Fruit fly (Drosophila melanogaster) whole organism, embryonic: ENCODE results near the gene Atu.

ENCODE experiments used
- BtbVII ChIP-seq: fragments of 200-800 bp; sonication (Bioruptor generic); optimal IDR thresholded peaks from 3 replicates; lab custom pipeline; 2017; ENCODE audit warnings: missing biosample characterization, mild to moderate bottlenecking, missing genetic modification characterization
- CG11398 ChIP-seq: fragments of 200-800 bp; sonication (Bioruptor generic); optimal IDR thresholded peaks from 2 replicates; lab custom pipeline; 2016; ENCODE audit warnings: missing biosample characterization, missing genetic modification characterization
- CG12104 ChIP-seq: fragments of 200-800 bp; sonication (Bioruptor generic); optimal IDR thresholded peaks from 3 replicates; lab custom pipeline; 2016; ENCODE audit warnings: missing biosample characterization, missing genetic modification characterization
- CG14860 ChIP-seq: fragments of 200-800 bp; sonication (Bioruptor generic); IDR thresholded peaks from 3 replicates; pipeline ENCODE4 v1.3.6; 2022; ENCODE audit warnings: missing biosample characterization, missing genetic modification characterization; ENCODE audit not compliant: partially characterized antibody
- CG15479 ChIP-seq: fragments of 200-800 bp; sonication (Bioruptor generic); optimal IDR thresholded peaks from 3 replicates; lab custom pipeline; 2019; ENCODE audit warnings: missing biosample characterization, mild to moderate bottlenecking, missing genetic modification characterization, moderate library complexity
- CG17359 ChIP-seq: fragments of 200-800 bp; sonication (Bioruptor generic); optimal IDR thresholded peaks from 3 replicates; lab custom pipeline; 2018; ENCODE audit warnings: missing biosample characterization, mild to moderate bottlenecking, missing genetic modification characterization, moderate library complexity
- CG2678 ChIP-seq: fragments of 200-800 bp; sonication (Bioruptor generic); optimal IDR thresholded peaks from 3 replicates; lab custom pipeline; 2019; ENCODE audit warnings: missing biosample characterization, mild to moderate bottlenecking, missing genetic modification characterization, moderate library complexity
- CG3065 ChIP-seq: fragments of 200-800 bp; sonication (Bioruptor generic); optimal IDR thresholded peaks from 2 replicates; lab custom pipeline; 2016; ENCODE audit warnings: missing biosample characterization, missing genetic modification characterization
- CG3995 ChIP-seq: fragments of 200-800 bp; sonication (Bioruptor generic); optimal IDR thresholded peaks from 3 replicates; lab custom pipeline; 2016; ENCODE audit warnings: missing biosample characterization, missing genetic modification characterization
- CG4328 ChIP-seq: fragments of 200-800 bp; sonication (Bioruptor generic); optimal IDR thresholded peaks from 3 replicates; lab custom pipeline; 2017; ENCODE audit warnings: missing biosample characterization, missing genetic modification reagents, missing genetic modification characterization
- CG6689 ChIP-seq: fragments of 200-800 bp; sonication (Bioruptor generic); IDR thresholded peaks from 2 replicates; pipeline ENCODE4 v1.3.6; 2022; ENCODE audit warnings: missing biosample characterization, missing genetic modification characterization
- CG7372 ChIP-seq: fragments of 200-800 bp; sonication (Bioruptor generic); IDR thresholded peaks from 2 replicates; pipeline ENCODE4 v1.3.6; 2022; ENCODE audit warnings: missing biosample characterization, missing genetic modification characterization
- CG7556 ChIP-seq: fragments of 200-800 bp; sonication (Bioruptor generic); optimal IDR thresholded peaks from 2 replicates; lab custom pipeline; 2017; ENCODE audit warnings: missing biosample characterization, mild to moderate bottlenecking, missing genetic modification characterization
- CG7928 ChIP-seq: fragments of 200-800 bp; sonication (Bioruptor generic); optimal IDR thresholded peaks from 2 replicates; lab custom pipeline; 2017; ENCODE audit warnings: missing biosample characterization, mild to moderate bottlenecking, missing genetic modification characterization
- CG8359 ChIP-seq: fragments of 200-800 bp; sonication (Bioruptor generic); optimal IDR thresholded peaks from 2 replicates; lab custom pipeline; 2017; ENCODE audit warnings: missing biosample characterization, mild to moderate bottlenecking, missing genetic modification characterization, borderline replicate concordance
- CHES-1-like ChIP-seq: fragments of 200-800 bp; sonication (Bioruptor generic); optimal IDR thresholded peaks from 2 replicates; lab custom pipeline; 2016; ENCODE audit warnings: missing biosample characterization, missing genetic modification characterization
- D19B ChIP-seq: fragments of 200-800 bp; sonication (Bioruptor generic); optimal IDR thresholded peaks from 2 replicates; lab custom pipeline; 2017; ENCODE audit warnings: missing biosample characterization, mild to moderate bottlenecking, missing genetic modification characterization
- GATAe ChIP-seq: fragments of 200-800 bp; sonication (Bioruptor generic); conservative IDR thresholded peaks from 2 replicates; pipeline ENCODE4 v1.3.6; 2022; ENCODE audit warnings: missing biosample characterization, missing genetic modification characterization
- Max ChIP-seq: fragments of 200-800 bp; sonication (Bioruptor generic); optimal IDR thresholded peaks from 2 replicates; lab custom pipeline; 2016; ENCODE audit warnings: missing biosample characterization, mild to moderate bottlenecking, missing genetic modification characterization
- Meics ChIP-seq: fragments of 200-800 bp; sonication (Bioruptor generic); optimal IDR thresholded peaks from 2 replicates; lab custom pipeline; 2017; ENCODE audit warnings: missing biosample characterization, mild to moderate bottlenecking, missing genetic modification characterization
- Nf-YC ChIP-seq: fragments of 200-800 bp; optimal IDR thresholded peaks from 3 replicates; lab custom pipeline; 2019; ENCODE audit warnings: missing biosample characterization, mild to moderate bottlenecking, missing genetic modification characterization, moderate library complexity
- abd-A ChIP-seq: fragments of 200-800 bp; sonication (Bioruptor generic); optimal IDR thresholded peaks from 3 replicates; lab custom pipeline; 2019; ENCODE audit warnings: missing biosample characterization, mild to moderate bottlenecking, missing genetic modification characterization, moderate library complexity
- az2 ChIP-seq: fragments of 200-800 bp; sonication (Bioruptor generic); optimal IDR thresholded peaks from 3 replicates; lab custom pipeline; 2016; ENCODE audit warnings: missing biosample characterization, missing genetic modification characterization
- bigmax ChIP-seq: fragments of 200-800 bp; sonication (Bioruptor generic); optimal IDR thresholded peaks from 2 replicates; lab custom pipeline; 2018; ENCODE audit warnings: missing biosample characterization, mild to moderate bottlenecking, missing genetic modification characterization
- chinmo ChIP-seq: fragments of 200-800 bp; sonication (Bioruptor generic); IDR thresholded peaks from 4 replicates; pipeline ENCODE4 v1.3.6; 2022; ENCODE audit warnings: missing biosample characterization, missing genetic modification characterization; ENCODE audit not compliant: partially characterized antibody
- cwo ChIP-seq: fragments of 200-800 bp; sonication (Bioruptor generic); optimal IDR thresholded peaks from 3 replicates; lab custom pipeline; 2017; ENCODE audit warnings: missing biosample characterization, missing genetic modification characterization, mild to moderate bottlenecking, moderate library complexity, missing genetic modification reagents
- danr ChIP-seq: fragments of 200-800 bp; sonication (Bioruptor generic); IDR thresholded peaks from 2 replicates; pipeline ENCODE4 v1.3.6; 2022; ENCODE audit warnings: missing biosample characterization, missing genetic modification characterization
- disco-r ChIP-seq: fragments of 200-800 bp; sonication (Bioruptor generic); optimal IDR thresholded peaks from 2 replicates; lab custom pipeline; 2016; ENCODE audit warnings: missing biosample characterization, missing genetic modification characterization
- fru ChIP-seq: fragments of >200 bp; optimal IDR thresholded peaks from 2 replicates; lab custom pipeline; 2017
- gcm ChIP-seq: fragments of 200-800 bp; sonication (Bioruptor generic); optimal IDR thresholded peaks from 2 replicates; lab custom pipeline; 2019; ENCODE audit warnings: missing biosample characterization, mild to moderate bottlenecking, missing genetic modification characterization, moderate library complexity
- gfzf ChIP-seq: fragments of 200-800 bp; sonication (Bioruptor generic); optimal IDR thresholded peaks from 2 replicates; lab custom pipeline; 2016; ENCODE audit warnings: missing biosample characterization, mild to moderate bottlenecking, missing genetic modification characterization, moderate library complexity
- gsb-n ChIP-seq: fragments of 200-800 bp; sonication (Bioruptor generic); optimal IDR thresholded peaks from 3 replicates; lab custom pipeline; 2018; ENCODE audit warnings: missing biosample characterization, mild to moderate bottlenecking, missing genetic modification characterization
- hkb ChIP-seq, 2 experiments: fragments of 200-800 bp in 1 of 2; fragments of >200 bp in 1 of 2; sonication (Bioruptor generic) in 1 of 2; IDR thresholded peaks in 1 of 2; optimal IDR thresholded peaks in 1 of 2; 2 replicates each; pipeline versions ENCODE4 v1.3.6 to Lab custom; 2017 to 2022; ENCODE audit warnings: missing biosample characterization in 1 of 2, missing genetic modification characterization in 1 of 2
- lbe ChIP-seq: fragments of 200-800 bp; sonication (Bioruptor generic); optimal IDR thresholded peaks from 2 replicates; lab custom pipeline; 2016; ENCODE audit warnings: missing biosample characterization, mild to moderate bottlenecking, missing genetic modification characterization
- nerfin-1 ChIP-seq: fragments of 200-800 bp; sonication (Bioruptor generic); optimal IDR thresholded peaks from 3 replicates; lab custom pipeline; 2019; ENCODE audit warnings: missing biosample characterization, mild to moderate bottlenecking, missing genetic modification characterization, moderate library complexity
- nom ChIP-seq: fragments of 200-800 bp; sonication (Bioruptor generic); optimal IDR thresholded peaks from 2 replicates; lab custom pipeline; 2017; ENCODE audit warnings: missing biosample characterization, missing genetic modification characterization, mild to moderate bottlenecking, moderate library complexity, missing genetic modification reagents
- oc ChIP-seq: fragments of 200-800 bp; sonication (Bioruptor generic); optimal IDR thresholded peaks from 2 replicates; lab custom pipeline; 2018; ENCODE audit warnings: missing biosample characterization, mild to moderate bottlenecking, missing genetic modification characterization, moderate library complexity
- pan ChIP-seq, 4 experiments: fragments of >200 bp in 3 of 4; fragments of 200-800 bp in 1 of 4; sonication (Bioruptor generic) in 1 of 4; optimal IDR thresholded peaks in 3 of 4; IDR thresholded peaks in 1 of 4; 2 replicates each; pipeline versions ENCODE4 v1.3.6 to Lab custom; 2017 to 2022; ENCODE audit warnings: missing biosample characterization in 2 of 4, missing genetic modification characterization in 2 of 4, mixed read lengths in 1 of 4
- sens-2 ChIP-seq: fragments of 200-800 bp; sonication (Bioruptor generic); IDR thresholded peaks from 2 replicates; pipeline ENCODE4 v1.3.6; 2022; ENCODE audit warnings: missing biosample characterization, missing genetic modification characterization
- shn ChIP-seq: fragments of 200-800 bp; sonication (Bioruptor generic); optimal IDR thresholded peaks from 3 replicates; lab custom pipeline; 2016; ENCODE audit warnings: missing biosample characterization, missing genetic modification characterization
- ttk ChIP-seq: fragments of 200-800 bp; sonication (Bioruptor generic); IDR thresholded peaks from 2 replicates; pipeline ENCODE4 v2.1.2; 2022; ENCODE audit warnings: missing biosample characterization, missing genetic modification characterization
- tup ChIP-seq: fragments of 200-800 bp; sonication (Bioruptor generic); optimal IDR thresholded peaks from 2 replicates; lab custom pipeline; 2016; ENCODE audit warnings: missing biosample characterization, mild to moderate bottlenecking, missing genetic modification characterization, moderate library complexity
- twi ChIP-seq: fragments of 200-800 bp; optimal IDR thresholded peaks from 2 replicates; lab custom pipeline; 2019; ENCODE audit warnings: missing biosample characterization, mild to moderate bottlenecking, missing genetic modification characterization, moderate library complexity
- unpg ChIP-seq: fragments of 200-800 bp; sonication (Bioruptor generic); optimal IDR thresholded peaks from 3 replicates; lab custom pipeline; 2018; ENCODE audit warnings: missing biosample characterization, mild to moderate bottlenecking, missing genetic modification characterization, moderate library complexity
- vvl ChIP-seq: fragments of 200-800 bp; sonication (Bioruptor generic); IDR thresholded peaks from 2 replicates; pipeline ENCODE4 v1.3.6; 2022; ENCODE audit warnings: missing biosample characterization, missing genetic modification characterization

The Atu gene

dm6 chr3R:5599521-5600360, 13.4 kb upstream of the Atu start (continued):
- no peak for TF ChIP-seq CG11398 (GFP tag; lab: Kevin White, UChicago)
- TF ChIP-seq CG7372 (GFP tag; lab: Robert Waterston, UW): no peak
- TF ChIP-seq bigmax (GFP tag; lab: Kevin White, UChicago): peak; percentile 97
- TF ChIP-seq CG6689 (GFP tag; lab: Robert Waterston, UW): no peak
- TF ChIP-seq az2: no peak
- no peak for TF ChIP-seq sens-2 (GFP tag; lab: Robert Waterston, UW)
- TF ChIP-seq CG17359 (tag; lab: Kevin White, UChicago): peak; percentile 9
- no peak for TF ChIP-seq CG8359 (GFP tag; lab: Kevin White, UChicago)
- no peak for TF ChIP-seq CG4328 (GFP tag; lab: Kevin White, UChicago)
- no peak for TF ChIP-seq disco-r
- peak; percentile 61 for TF ChIP-seq Max (GFP tag; lab: Kevin White, UChicago)
- TF ChIP-seq hkb (optimal IDR thresholded peaks at IDR 0.05; lab: Kevin White, UChicago): no peak
- no peak for TF ChIP-seq hkb (GFP tag; IDR thresholded peaks at IDR 0.05; lab: Robert Waterston, UW)
- TF ChIP-seq CG3065: no peak

dm6 chr3R:5600361-5601043, 12.7 kb upstream of the Atu start:
- no peak for TF ChIP-seq CG14860
- TF ChIP-seq gfzf (GFP tag; lab: Kevin White, UChicago): no peak
- no peak for TF ChIP-seq unpg (GFP tag; lab: Kevin White, UChicago)
- TF ChIP-seq CG12104 (GFP tag; lab: Kevin White, UChicago): no peak
- TF ChIP-seq CG7928 (GFP tag; lab: Kevin White, UChicago): no peak
- no peak for TF ChIP-seq GATAe
- peak; percentile 64 for TF ChIP-seq lbe
- TF ChIP-seq pan (optimal IDR thresholded peaks at IDR 0.05; lab: Kevin White, UChicago): no peak
- no peak for TF ChIP-seq pan (GFP tag; optimal IDR thresholded peaks at IDR 0.05 in 1 of 2, IDR thresholded peaks at IDR 0.05 in 1 of 2)
- TF ChIP-seq CG15479: peak; percentile 7
- peak; percentile 42 for TF ChIP-seq twi
- no peak for TF ChIP-seq danr (GFP tag; lab: Robert Waterston, UW)
- no peak for TF ChIP-seq CG11398 (GFP tag; lab: Kevin White, UChicago)
- peak; percentile 75 for TF ChIP-seq nom (GFP tag; lab: Kevin White, UChicago)
- TF ChIP-seq vvl: no peak
- no peak for TF ChIP-seq fru (lab: Kevin White, UChicago)
- TF ChIP-seq gcm (GFP tag; lab: Kevin White, UChicago): no peak
- TF ChIP-seq nerfin-1 (tag; lab: Kevin White, UChicago): peak; percentile 78
- peak; percentile 57 for TF ChIP-seq Meics (GFP tag; lab: Kevin White, UChicago)
- no peak for TF ChIP-seq gsb-n (tag; lab: Kevin White, UChicago)
- no peak for TF ChIP-seq tup (GFP tag; lab: Kevin White, UChicago)
- no peak for TF ChIP-seq ttk
- TF ChIP-seq oc: no peak
- TF ChIP-seq CG3995 (GFP tag; lab: Kevin White, UChicago): no peak
- TF ChIP-seq CG2678 (tag; lab: Kevin White, UChicago): peak; percentile 30
- peak; percentile 94 for TF ChIP-seq bigmax (GFP tag; lab: Kevin White, UChicago)
- no peak for TF ChIP-seq CG7556 (GFP tag; lab: Kevin White, UChicago)
- TF ChIP-seq CHES-1-like (GFP tag; lab: Kevin White, UChicago): peak; percentile 1
- no peak for TF ChIP-seq abd-A
- peak; percentile 15 for TF ChIP-seq BtbVII (GFP tag; lab: Kevin White, UChicago)
- TF ChIP-seq cwo (GFP tag; lab: Kevin White, UChicago): peak; percentile 48
- TF ChIP-seq Nf-YC (tag; lab: Kevin White, UChicago): peak; percentile 53
- no peak for TF ChIP-seq D19B
- no peak for TF ChIP-seq shn
- TF ChIP-seq CG4328 (GFP tag; lab: Kevin White, UChicago): peak; percentile 2
- no peak for TF ChIP-seq chinmo (GFP tag; lab: Robert Waterston, UW)
